Worm (Caenorhabditis elegans) whole organism, L4/young adult: Measurements from ENCODE around the gene plk-1.
A peak's percentile ranks its signal among the peaks of the same experiment; 100 is the strongest.

ENCODE experiments used
- W03F9.2 ChIP-seq: fragments of 150-350 bp; optimal IDR thresholded peaks from 2 replicates; lab custom pipeline; 2014; ENCODE audit warnings: missing biosample characterization, missing genetic modification characterization
- dao-5 ChIP-seq: sonication (generic microtip); optimal IDR thresholded peaks from 2 replicates; lab custom pipeline; 2016; ENCODE audit warnings: missing genotype, missing genetic modification characterization, moderate library complexity, missing compliant biosample characterization
- him-1 ChIP-seq: sonication (generic microtip); optimal IDR thresholded peaks from 2 replicates; lab custom pipeline; 2016; ENCODE audit warnings: missing genotype, missing genetic modification reagents, missing genetic modification characterization, missing compliant biosample characterization

Gene plk-1

ce11 chrIII:8129195-8129594 lies 28.0 kb downstream of the plk-1 start:
- TF ChIP-seq W03F9.2: no peak
- TF ChIP-seq him-1 (tag; lab: Kevin White, UChicago): no peak
- no peak for TF ChIP-seq dao-5

- TF ChIP-seq him-1 (tag; lab: Kevin White, UChicago) (peak; percentile 47), W03F9.2 (peak; percentile 89), dao-5 (no peak)
Measured at ce11 chrIII:8130177-8130902, 29.2 kb downstream of the plk-1 start, which contains the start of the genes rpl-21 and C14B9.10. rpl-21 (minus strand) TSS chrIII:8130227. C14B9.10 (plus strand) TSS chrIII:8130852.

ce11 chrIII:8132496-8132895 lies 31.3 kb downstream of the plk-1 start:
- TF ChIP-seq W03F9.2 (no peak), him-1 (tag; lab: Kevin White, UChicago) (no peak), dao-5 (no peak)

ce11 chrIII:8133346-8133745 lies 32.2 kb downstream of the plk-1 start, which contains the start of gene C14B9.2:
C14B9.2 (plus strand) TSS chrIII:8133665.
- no peak for TF ChIP-seq him-1 (tag; lab: Kevin White, UChicago)
- no peak for TF ChIP-seq dao-5
- no peak for TF ChIP-seq W03F9.2

ce11 chrIII:8136517-8137099 lies 35.5 kb downstream of the plk-1 start:
- TF ChIP-seq W03F9.2 (no peak), dao-5 (no peak), him-1 (tag; lab: Kevin White, UChicago) (no peak)

- TF ChIP-seq W03F9.2: no peak
Measured at ce11 chrIII:8137777-8138176, 36.6 kb downstream of the plk-1 start, which contains the start of gene hsp-12.2. hsp-12.2 (plus strand) TSS chrIII:8138077.

- TF ChIP-seq W03F9.2 (no peak), him-1 (tag; lab: Kevin White, UChicago) (no peak), dao-5 (no peak)
Measured at ce11 chrIII:8142217-8142616, 41.1 kb downstream of the plk-1 start.

ce11 chrIII:8144574-8145065 lies 43.5 kb downstream of the plk-1 start, which contains the start of the genes C14B9.8 and mrpl-18:
C14B9.8 (minus strand) TSS chrIII:8144629.
mrpl-18 (plus strand) TSS chrIII:8145015.
- TF ChIP-seq him-1 (tag; lab: Kevin White, UChicago) (peak; percentile 63), dao-5 (no peak), W03F9.2 (peak; percentile 63)

- no peak for TF ChIP-seq dao-5
- no peak for TF ChIP-seq him-1 (tag; lab: Kevin White, UChicago)
- no peak for TF ChIP-seq W03F9.2
Measured at ce11 chrIII:8145971-8146370, 44.8 kb downstream of the plk-1 start.

- TF ChIP-seq him-1 (tag; lab: Kevin White, UChicago): no peak
- no peak for TF ChIP-seq W03F9.2
- TF ChIP-seq dao-5: no peak
Measured at ce11 chrIII:8148751-8149150, 47.6 kb downstream of the plk-1 start, which contains the start of gene D2007.2. D2007.2 (plus strand) TSS chrIII:8148963.
